Fruit fly (Drosophila melanogaster): Measurements from ENCODE around the gene Ccdc114.

The Ccdc114 gene

DNA sequence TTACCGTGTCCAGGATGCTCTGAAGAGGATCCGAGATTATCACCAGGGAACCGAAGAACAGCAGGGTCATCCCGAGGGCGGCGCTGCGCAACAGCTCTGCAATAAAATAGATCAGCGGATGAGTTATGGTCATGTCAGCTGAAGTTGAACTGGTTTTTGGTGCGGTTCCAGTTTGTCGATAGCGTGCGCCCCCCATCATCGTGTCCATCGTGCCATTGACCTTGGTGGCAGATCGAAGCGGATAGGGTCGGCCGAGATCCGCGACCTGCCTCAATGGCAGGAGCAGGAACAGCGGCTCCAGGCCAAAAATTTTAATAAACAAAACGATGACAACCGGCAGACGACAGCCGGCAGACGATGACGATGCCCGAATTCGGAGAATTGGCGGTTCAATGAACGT, 24.9 kb downstream of the Ccdc114 start:
- TF ChIP-seq CG8478 (optimal IDR thresholded peaks at IDR 0.05) = no peak
- no peak for TF ChIP-seq CTCF (optimal IDR thresholded peaks at IDR 0.05)

DNA sequence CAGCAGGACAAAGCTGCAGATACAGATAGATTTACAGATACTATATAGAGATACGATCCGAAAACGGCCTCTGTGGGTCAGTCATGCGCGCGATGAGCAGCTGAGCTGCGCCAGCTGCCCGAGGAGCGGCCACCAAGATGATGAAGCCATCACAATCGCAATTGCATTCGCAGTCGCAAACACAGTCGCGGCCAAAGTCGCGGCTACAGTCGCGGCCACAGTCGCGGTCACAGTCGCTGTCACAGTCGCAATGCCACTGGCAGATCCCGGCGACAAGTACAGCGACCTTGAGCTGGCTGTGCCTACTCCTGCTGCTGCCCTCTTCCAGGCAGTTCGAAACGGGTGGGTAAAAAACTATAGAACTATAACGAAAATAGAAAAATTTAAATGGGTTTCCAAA, 29.6 kb downstream of the Ccdc114 start:
- no peak for TF ChIP-seq CTCF (optimal IDR thresholded peaks at IDR 0.05)
- TF ChIP-seq CG8478 (optimal IDR thresholded peaks at IDR 0.05) = no peak

DNA sequence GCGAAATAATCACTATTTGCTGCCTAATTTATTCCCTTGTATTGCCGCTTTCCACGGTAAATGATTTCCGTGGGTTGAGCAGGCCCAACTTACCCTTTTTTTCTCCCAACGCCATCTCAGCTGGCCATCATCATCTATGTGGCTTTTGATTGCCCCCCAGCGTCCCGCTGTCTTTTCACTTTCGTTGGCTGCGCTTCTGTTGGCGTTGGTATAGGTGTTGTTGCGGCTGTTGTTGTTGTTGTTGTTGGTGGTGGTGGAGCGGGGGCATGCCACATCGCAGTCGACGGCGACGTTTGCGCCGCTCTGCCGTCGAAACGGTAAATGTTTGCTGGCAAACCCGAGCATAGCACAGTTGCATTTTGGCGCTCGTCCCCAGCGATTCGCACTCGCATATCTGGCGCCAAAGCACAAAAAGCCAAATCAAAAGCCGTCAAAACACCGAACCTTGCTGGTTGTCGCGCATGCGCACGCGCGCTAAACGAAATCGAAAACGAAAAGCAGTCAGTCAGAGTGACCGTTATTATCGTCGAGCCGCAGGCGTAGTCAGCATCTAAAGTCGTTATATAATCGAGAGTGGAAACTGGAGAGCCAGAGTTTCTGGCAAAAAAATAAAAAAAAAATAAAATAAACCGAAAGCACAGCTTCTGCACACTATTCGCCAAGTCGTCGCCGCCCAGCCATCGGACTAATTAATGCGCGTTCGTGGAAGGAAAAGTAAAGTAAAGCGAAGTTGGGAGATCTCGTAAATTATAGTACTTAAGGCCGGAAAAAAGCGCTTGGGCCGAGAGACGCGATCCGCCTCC, 30.3 kb downstream of the Ccdc114 start, which contains the start of gene CG14892:
Gene CG14892, plus strand, starts transcription at position 359 of the 803 bp plus-strand sequence.
- TF ChIP-seq CG8478 (optimal IDR thresholded peaks at IDR 0.05) (no peak), CTCF (optimal IDR thresholded peaks at IDR 0.05) (no peak)

DNA sequence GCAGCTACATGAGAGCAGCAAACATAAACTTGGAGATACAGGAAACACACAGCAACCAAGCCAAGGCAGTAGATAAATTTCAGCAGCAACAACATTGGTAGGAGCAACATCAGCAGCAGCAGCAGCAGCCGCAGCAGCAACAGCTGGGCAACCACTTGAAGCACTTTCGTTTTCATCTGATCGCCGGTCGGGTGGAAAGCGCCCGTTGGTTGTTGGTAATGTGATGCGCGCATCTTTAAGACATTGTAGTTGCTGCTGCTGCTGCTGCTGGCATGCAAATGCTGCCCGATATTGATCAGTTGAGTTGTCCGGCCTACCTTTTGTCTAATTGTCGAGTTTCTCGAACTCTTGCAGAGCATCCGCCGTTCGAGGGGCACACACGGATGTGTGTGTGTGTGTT, 33.1 kb downstream of the Ccdc114 start:
- TF ChIP-seq CG8478 (optimal IDR thresholded peaks at IDR 0.05) = no peak
- no peak for TF ChIP-seq CTCF (optimal IDR thresholded peaks at IDR 0.05)

DNA sequence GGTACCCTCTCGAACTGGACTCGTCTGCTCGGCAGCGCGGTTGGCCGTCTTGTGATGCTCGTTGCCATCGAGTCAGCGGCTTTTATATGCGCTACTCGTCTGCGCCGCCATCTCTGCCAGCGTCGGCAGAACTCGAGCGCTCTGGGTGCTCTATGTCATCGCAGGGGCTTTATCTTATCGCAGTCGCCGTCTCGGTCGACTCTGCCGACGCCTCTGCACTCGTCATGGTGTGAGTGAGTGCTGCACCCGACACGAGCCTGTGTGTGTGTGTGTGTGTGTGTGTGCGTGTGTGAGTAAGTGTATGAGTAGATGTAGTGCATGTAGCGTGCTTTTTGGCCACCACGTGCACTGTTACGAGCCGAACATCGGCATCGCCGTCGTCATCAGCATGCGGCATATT, 40.9 kb downstream of the Ccdc114 start, which contains the start of gene Scp2:
Gene Scp2, minus strand, starts transcription at position 59 of the 400 bp plus-strand sequence.
- no peak for TF ChIP-seq CTCF (optimal IDR thresholded peaks at IDR 0.05)
- TF ChIP-seq CG8478 (optimal IDR thresholded peaks at IDR 0.05) = no peak

DNA sequence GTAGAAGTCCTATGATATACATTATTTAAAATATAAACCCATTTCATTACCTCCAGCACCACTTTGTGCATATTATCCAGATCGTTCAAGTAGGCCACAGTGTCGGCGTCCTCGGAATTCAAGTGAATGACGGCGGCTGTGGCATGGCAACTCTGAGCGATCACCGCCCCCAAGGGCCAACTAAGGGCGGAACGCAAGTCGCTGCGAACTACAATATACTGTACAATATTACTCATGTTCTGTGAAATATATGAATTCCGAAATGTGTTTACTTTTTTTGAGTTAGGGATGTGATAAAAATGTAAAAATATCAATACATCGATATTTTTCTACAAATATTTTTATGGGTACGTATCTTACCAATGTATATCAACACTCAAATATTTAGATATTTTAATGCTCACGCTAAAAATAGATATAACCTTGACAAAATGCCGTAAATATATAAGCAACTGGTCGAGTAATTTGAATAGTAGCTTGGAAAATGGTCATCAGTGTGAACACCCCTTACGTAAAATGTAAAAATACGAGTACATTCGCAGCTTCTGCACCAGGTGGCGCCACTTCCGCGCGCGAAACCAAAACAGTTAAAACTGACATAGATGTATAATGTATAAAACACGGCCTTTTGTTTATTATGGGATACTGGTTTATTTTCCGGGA, 50.9 kb downstream of the Ccdc114 start, which contains the start of gene CG14903:
Gene CG14903, minus strand, starts transcription at position 270 of the 663 bp plus-strand sequence.
- TF ChIP-seq CG8478 (optimal IDR thresholded peaks at IDR 0.05) (no peak), CTCF (optimal IDR thresholded peaks at IDR 0.05) (peak; percentile 92 to 93)
